Fruit fly (Drosophila melanogaster) whole organism, wandering third instar larva: Measurements from ENCODE around the gene Vps60.

Experiments
- Abd-B ChIP-seq: fragments of >200 bp; optimal IDR thresholded peaks from 2 replicates; lab custom pipeline; 2017; ENCODE audit warnings: missing biosample characterization, missing genetic modification characterization
- CG32264 ChIP-seq: fragments of 200-800 bp; sonication (Bioruptor generic); optimal IDR thresholded peaks from 2 replicates; lab custom pipeline; 2016; ENCODE audit warnings: missing biosample characterization, missing genetic modification characterization
- CG9705 ChIP-seq: fragments of 200-800 bp; sonication (Bioruptor generic); optimal IDR thresholded peaks from 2 replicates; lab custom pipeline; 2018; ENCODE audit warnings: missing biosample characterization, mild to moderate bottlenecking, missing genetic modification characterization
- CrebA ChIP-seq: fragments of 200-800 bp; sonication (Bioruptor generic); optimal IDR thresholded peaks from 2 replicates; lab custom pipeline; 2016; ENCODE audit warnings: missing biosample characterization, mild to moderate bottlenecking, missing genetic modification characterization, borderline replicate concordance
- Dfd ChIP-seq: fragments of >200 bp; optimal IDR thresholded peaks from 2 replicates; lab custom pipeline; 2017; ENCODE audit warnings: missing biosample characterization, missing genetic modification characterization
- Dif ChIP-seq: fragments of 200-275, 200-300 bp; sonication (Bioruptor generic); optimal IDR thresholded peaks from 2 replicates; lab custom pipeline; 2018; ENCODE audit warnings: missing biosample characterization, missing genetic modification characterization; ENCODE audit not compliant: partially characterized antibody
- GATAd ChIP-seq: sonication (Bioruptor generic); optimal IDR thresholded peaks from 2 replicates; lab custom pipeline; 2016; ENCODE audit warnings: missing biosample characterization, missing genetic modification characterization
- HLH106 ChIP-seq: fragments of 200-800 bp; optimal IDR thresholded peaks from 3 replicates; lab custom pipeline; 2019; ENCODE audit warnings: missing biosample characterization, mild to moderate bottlenecking, missing genetic modification characterization, moderate library complexity
- Hnf4 ChIP-seq: fragments of 200-800 bp; sonication (Bioruptor generic); optimal IDR thresholded peaks from 2 replicates; lab custom pipeline; 2016; ENCODE audit warnings: missing biosample characterization, mild to moderate bottlenecking, missing genetic modification characterization
- Hr78 ChIP-seq: fragments of >200 bp; optimal IDR thresholded peaks from 2 replicates; lab custom pipeline; 2017; ENCODE audit warnings: missing biosample characterization, missing genetic modification characterization
- Hr83 ChIP-seq: fragments of 200-300 bp; sonication (Bioruptor generic); optimal IDR thresholded peaks from 2 replicates; lab custom pipeline; 2016; ENCODE audit warnings: missing biosample characterization, mild to moderate bottlenecking, missing genetic modification characterization, moderate library complexity; ENCODE audit not compliant: poor library complexity, severe bottlenecking
- Jra ChIP-seq: sonication (Bioruptor generic); optimal IDR thresholded peaks from 2 replicates; lab custom pipeline; 2016; ENCODE audit warnings: missing biosample characterization, missing genetic modification characterization
- Mio ChIP-seq: sonication (Bioruptor generic); optimal IDR thresholded peaks from 2 replicates; lab custom pipeline; 2016; ENCODE audit warnings: missing biosample characterization, missing genetic modification characterization
- Myc ChIP-seq: fragments of >200 bp; optimal IDR thresholded peaks from 2 replicates; lab custom pipeline; 2017
- N ChIP-seq: fragments of >200 bp; optimal IDR thresholded peaks from 2 replicates; lab custom pipeline; 2018; ENCODE audit warnings: missing biosample characterization, missing external identifiers, missing genetic modification characterization
- OdsH ChIP-seq: fragments of 200-800 bp; sonication (Bioruptor generic); optimal IDR thresholded peaks from 2 replicates; lab custom pipeline; 2016; ENCODE audit warnings: missing biosample characterization, mild to moderate bottlenecking, missing genetic modification characterization
- Rel ChIP-seq, 2 experiments: fragments of 200-800 bp; sonication (Bioruptor generic) in 1 of 2; optimal IDR thresholded peaks; 2 replicates in 1 of 2; 3 replicates in 1 of 2; lab custom pipeline; 2016 to 2019; ENCODE audit warnings: mild to moderate bottlenecking in 2 of 2, missing biosample characterization in 2 of 2, missing genetic modification characterization in 2 of 2, moderate library complexity in 1 of 2
- Sp1 ChIP-seq: fragments of 200-800 bp; sonication (Bioruptor generic); optimal IDR thresholded peaks from 3 replicates; lab custom pipeline; 2019; ENCODE audit warnings: missing biosample characterization, mild to moderate bottlenecking, missing genetic modification characterization, moderate library complexity
- Vsx2 ChIP-seq: fragments of 200-300, 225-300 bp; sonication (Bioruptor generic); optimal IDR thresholded peaks from 2 replicates; lab custom pipeline; 2018; ENCODE audit warnings: missing biosample characterization, missing genetic modification characterization; ENCODE audit not compliant: partially characterized antibody
- br ChIP-seq: fragments of 200-800 bp; sonication (Bioruptor generic); optimal IDR thresholded peaks from 2 replicates; lab custom pipeline; 2016; ENCODE audit warnings: missing biosample characterization, missing genetic modification characterization
- brk ChIP-seq: fragments of 200-800 bp; sonication (Bioruptor generic); optimal IDR thresholded peaks from 2 replicates; lab custom pipeline; 2016; ENCODE audit warnings: missing biosample characterization, mild to moderate bottlenecking, missing genetic modification characterization
- dl ChIP-seq, 2 experiments: fragments of 175-275, 200-275 bp in 1 of 2; fragments of 200-275 bp in 1 of 2; sonication (Bioruptor generic); optimal IDR thresholded peaks; lab custom pipeline; 2018; ENCODE audit warnings: mild to moderate bottlenecking in 2 of 2, missing biosample characterization in 2 of 2, missing genetic modification characterization in 2 of 2, moderate library complexity in 2 of 2; ENCODE audit not compliant: partially characterized antibody in 2 of 2, insufficient read depth in 1 of 2
- dmrt93B ChIP-seq: fragments of 200-800 bp; sonication (Bioruptor generic); optimal IDR thresholded peaks from 2 replicates; lab custom pipeline; 2018; ENCODE audit warnings: missing biosample characterization, mild to moderate bottlenecking, missing genetic modification characterization
- dsf ChIP-seq: sonication (Bioruptor generic); optimal IDR thresholded peaks from 2 replicates; lab custom pipeline; 2016; ENCODE audit warnings: missing biosample characterization, missing genetic modification characterization, borderline replicate concordance
- ey ChIP-seq: fragments of 200-800 bp; sonication (Bioruptor generic); optimal IDR thresholded peaks from 2 replicates; lab custom pipeline; 2016; ENCODE audit warnings: missing biosample characterization, missing genetic modification characterization
- foxo ChIP-seq, 2 experiments: fragments of 200-800 bp; sonication (Bioruptor generic); optimal IDR thresholded peaks; 2 replicates in 1 of 2; 3 replicates in 1 of 2; lab custom pipeline; 2016 to 2017; ENCODE audit warnings: missing biosample characterization in 2 of 2, missing genetic modification characterization in 2 of 2
- fru ChIP-seq: fragments of 200-800 bp; sonication (Bioruptor generic); optimal IDR thresholded peaks from 3 replicates; lab custom pipeline; 2016; ENCODE audit warnings: missing biosample characterization, mild to moderate bottlenecking, missing genetic modification characterization
- h ChIP-seq: fragments of 200-800 bp; sonication (Bioruptor generic); optimal IDR thresholded peaks from 3 replicates; lab custom pipeline; 2016; ENCODE audit warnings: missing biosample characterization, mild to moderate bottlenecking, missing genetic modification characterization
- jim ChIP-seq: fragments of 175-275, 200-325 bp; sonication (Bioruptor generic); optimal IDR thresholded peaks from 2 replicates; lab custom pipeline; 2016; ENCODE audit warnings: missing biosample characterization, mild to moderate bottlenecking, missing genetic modification characterization
- lola ChIP-seq: fragments of >200 bp; optimal IDR thresholded peaks from 2 replicates; lab custom pipeline; 2017; ENCODE audit warnings: missing biosample characterization, missing genetic modification characterization
- pan ChIP-seq: fragments of >200 bp; optimal IDR thresholded peaks from 2 replicates; lab custom pipeline; 2017
- psq ChIP-seq: fragments of 200-800 bp; sonication (Bioruptor generic); optimal IDR thresholded peaks from 3 replicates; lab custom pipeline; 2017; ENCODE audit warnings: missing biosample characterization, mild to moderate bottlenecking, missing genetic modification characterization, moderate library complexity
- rgr ChIP-seq: fragments of 200-800 bp; sonication (Bioruptor generic); optimal IDR thresholded peaks from 3 replicates; lab custom pipeline; 2016; ENCODE audit warnings: missing biosample characterization, mild to moderate bottlenecking, missing genetic modification characterization
- sage ChIP-seq: fragments of 200-800 bp; sonication (Bioruptor generic); optimal IDR thresholded peaks from 2 replicates; lab custom pipeline; 2016; ENCODE audit warnings: missing biosample characterization, mild to moderate bottlenecking, missing genetic modification characterization
- sv ChIP-seq: fragments of 200-800 bp; sonication (Bioruptor generic); optimal IDR thresholded peaks from 3 replicates; lab custom pipeline; 2016; ENCODE audit warnings: missing biosample characterization, missing genetic modification characterization
- tai ChIP-seq: sonication (Bioruptor generic); optimal IDR thresholded peaks from 2 replicates; lab custom pipeline; 2016; ENCODE audit warnings: missing biosample characterization, missing genetic modification characterization
- usp ChIP-seq: fragments of >200 bp; optimal IDR thresholded peaks from 2 replicates; lab custom pipeline; 2017; ENCODE audit warnings: missing biosample characterization, missing genetic modification characterization
- woc ChIP-seq: sonication (Bioruptor generic); optimal IDR thresholded peaks from 2 replicates; lab custom pipeline; 2016; ENCODE audit warnings: missing biosample characterization, mild to moderate bottlenecking, missing genetic modification characterization

The Vps60 gene

dm6 chr3L:17621451-17621946 is at the start of gene Vps60, which contains the start of gene anchor:
Gene Vps60 (minus strand): TSS chr3L:17621625.
Gene anchor (plus strand): TSS chr3L:17621824.
- TF ChIP-seq GATAd (no peak), dsf (GFP tag; lab: Kevin White, UChicago) (peak; percentile 50), psq (GFP tag; lab: Kevin White, UChicago) (peak; percentile 63), br (GFP tag; lab: Kevin White, UChicago) (peak; percentile 75), Hnf4 (GFP tag; lab: Kevin White, UChicago) (peak; percentile 90), usp (GFP tag; lab: Kevin White, UChicago) (no peak), CrebA (no peak), CG9705 (peak; percentile 28), HLH106 (tag; lab: Kevin White, UChicago) (peak; percentile 44), Jra (GFP tag; lab: Kevin White, UChicago) (peak; percentile 93), sv (GFP tag; lab: Kevin White, UChicago) (peak; percentile 54), jim (GFP tag; lab: Kevin White, UChicago) (no peak), brk (GFP tag; lab: Kevin White, UChicago) (peak; percentile 84), woc (peak; percentile 66), CG32264 (GFP tag; lab: Kevin White, UChicago) (peak; percentile 50), ey (GFP tag; lab: Kevin White, UChicago) (peak; percentile 72), Hr78 (GFP tag; lab: Kevin White, UChicago) (no peak), OdsH (peak; percentile 64), Dif (GFP tag; lab: Kevin White, UChicago) (no peak), lola (GFP tag; lab: Kevin White, UChicago) (no peak), pan (lab: Kevin White, UChicago) (no peak), dl (GFP tag; optimal IDR thresholded peaks at IDR 0.05; lab: Kevin White, UChicago; ENCODE audit: insufficient read depth in 1 of 2, partially characterized antibody in 2 of 2) (no peak), dmrt93B (peak; percentile 6), sage (peak; percentile 47), tai (GFP tag; lab: Kevin White, UChicago) (peak; percentile 92), Dfd (no peak), Rel (GFP tag; optimal IDR thresholded peaks at IDR 0.05; lab: Kevin White, UChicago) (no peak), Rel (tag; optimal IDR thresholded peaks at IDR 0.05; lab: Kevin White, UChicago) (peak; percentile 86), Abd-B (GFP tag; lab: Kevin White, UChicago) (no peak), fru (GFP tag; lab: Kevin White, UChicago) (peak; percentile 78), Sp1 (peak; percentile 60), Mio (peak; percentile 29), foxo (GFP tag; optimal IDR thresholded peaks at IDR 0.05; lab: Kevin White, UChicago) (peak in 1 of 2 experiments; percentile 79), Hr83 (GFP tag; lab: Kevin White, UChicago) (peak; percentile 14), Myc (lab: Kevin White, UChicago) (peak; percentile 60), rgr (GFP tag; lab: Kevin White, UChicago) (peak; percentile 82), Vsx2 (GFP tag; lab: Kevin White, UChicago) (no peak), h (GFP tag; lab: Kevin White, UChicago) (peak; percentile 80), N (GFP tag; lab: Kevin White, UChicago) (no peak)

- peak; percentile 17 for TF ChIP-seq h (GFP tag; lab: Kevin White, UChicago)
- TF ChIP-seq Myc (lab: Kevin White, UChicago), result peak; percentile 70
- no peak for TF ChIP-seq OdsH
- TF ChIP-seq lola (GFP tag; lab: Kevin White, UChicago), result no peak
- TF ChIP-seq GATAd, result no peak
- TF ChIP-seq Mio, result no peak
- no peak for TF ChIP-seq CrebA
- TF ChIP-seq Vsx2 (GFP tag; lab: Kevin White, UChicago), result no peak
- no peak for TF ChIP-seq sv (GFP tag; lab: Kevin White, UChicago)
- no peak for TF ChIP-seq dmrt93B
- no peak for TF ChIP-seq Jra (GFP tag; lab: Kevin White, UChicago)
- peak; percentile 46 for TF ChIP-seq HLH106 (tag; lab: Kevin White, UChicago)
- TF ChIP-seq foxo (GFP tag; optimal IDR thresholded peaks at IDR 0.05; lab: Kevin White, UChicago), result peak in 1 of 2 experiments; percentile 43
- no peak for TF ChIP-seq usp (GFP tag; lab: Kevin White, UChicago)
- peak; percentile 25 for TF ChIP-seq woc
- TF ChIP-seq ey (GFP tag; lab: Kevin White, UChicago), result no peak
- TF ChIP-seq psq (GFP tag; lab: Kevin White, UChicago), result peak; percentile 69
- TF ChIP-seq CG32264 (GFP tag; lab: Kevin White, UChicago), result no peak
- TF ChIP-seq rgr (GFP tag; lab: Kevin White, UChicago), result no peak
- TF ChIP-seq Abd-B (GFP tag; lab: Kevin White, UChicago), result no peak
- no peak for TF ChIP-seq Hr83 (GFP tag; lab: Kevin White, UChicago)
- no peak for TF ChIP-seq Dfd
- no peak for TF ChIP-seq tai (GFP tag; lab: Kevin White, UChicago)
- TF ChIP-seq Sp1, result peak; percentile 39
- TF ChIP-seq CG9705, result no peak
- no peak for TF ChIP-seq Hr78 (GFP tag; lab: Kevin White, UChicago)
- no peak for TF ChIP-seq Rel (GFP tag; optimal IDR thresholded peaks at IDR 0.05; lab: Kevin White, UChicago)
- TF ChIP-seq Rel (tag; optimal IDR thresholded peaks at IDR 0.05; lab: Kevin White, UChicago), result peak; percentile 95
- no peak for TF ChIP-seq Dif (GFP tag; lab: Kevin White, UChicago)
- no peak for TF ChIP-seq dsf (GFP tag; lab: Kevin White, UChicago)
- no peak for TF ChIP-seq br (GFP tag; lab: Kevin White, UChicago)
- TF ChIP-seq brk (GFP tag; lab: Kevin White, UChicago), result no peak
- TF ChIP-seq jim (GFP tag; lab: Kevin White, UChicago), result no peak
- peak; percentile 47 for TF ChIP-seq fru (GFP tag; lab: Kevin White, UChicago)
- TF ChIP-seq sage, result no peak
- no peak for TF ChIP-seq Hnf4 (GFP tag; lab: Kevin White, UChicago)
- TF ChIP-seq N (GFP tag; lab: Kevin White, UChicago), result no peak
Observed at dm6 chr3L:17668945-17669779, 47.7 kb upstream of the Vps60 start, which contains the start of gene Crtc. Gene Crtc (minus strand): TSS chr3L:17669234.
